Fruit fly (Drosophila melanogaster) whole organism, embryonic: ENCODE results near the gene HINT1.

Experiments
- CG11456 ChIP-seq: fragments of 200-800 bp; sonication (Bioruptor generic); IDR thresholded peaks from 3 replicates; pipeline ENCODE4 v1.3.6; 2022; ENCODE audit warnings: missing biosample characterization, missing genetic modification characterization
- CG13775 ChIP-seq: fragments of 200-800 bp; sonication (Bioruptor generic); optimal IDR thresholded peaks from 3 replicates; lab custom pipeline; 2017; ENCODE audit warnings: missing biosample characterization, mild to moderate bottlenecking, missing genetic modification characterization
- CG13894 ChIP-seq: fragments of 200-800 bp; sonication (Bioruptor generic); optimal IDR thresholded peaks from 3 replicates; lab custom pipeline; 2018; ENCODE audit warnings: missing biosample characterization, mild to moderate bottlenecking, missing genetic modification characterization, moderate library complexity
- CG14441 ChIP-seq: fragments of 200-800 bp; sonication (Bioruptor generic); IDR thresholded peaks from 2 replicates; pipeline ENCODE4 v1.3.6; 2022; ENCODE audit warnings: missing biosample characterization, missing genetic modification characterization
- CG14710 ChIP-seq: fragments of 200-800 bp; sonication (Bioruptor generic); optimal IDR thresholded peaks from 3 replicates; lab custom pipeline; 2019; ENCODE audit warnings: missing biosample characterization, mild to moderate bottlenecking, missing genetic modification characterization, moderate library complexity
- CG15011 ChIP-seq: fragments of 200-800 bp; sonication (Bioruptor generic); optimal IDR thresholded peaks from 3 replicates; lab custom pipeline; 2018; ENCODE audit warnings: missing biosample characterization, mild to moderate bottlenecking, missing genetic modification characterization
- CG15073 ChIP-seq: fragments of 200-800 bp; sonication (Bioruptor generic); optimal IDR thresholded peaks from 2 replicates; lab custom pipeline; 2016; ENCODE audit warnings: missing biosample characterization, missing genetic modification characterization
- CG1603 ChIP-seq: fragments of 200-800 bp; sonication (Bioruptor generic); optimal IDR thresholded peaks from 2 replicates; lab custom pipeline; 2019; ENCODE audit warnings: missing biosample characterization, mild to moderate bottlenecking, missing genetic modification characterization, moderate library complexity
- CG17829 ChIP-seq: fragments of 200-800 bp; optimal IDR thresholded peaks from 2 replicates; lab custom pipeline; 2019; ENCODE audit warnings: missing biosample characterization, mild to moderate bottlenecking, missing genetic modification characterization, moderate library complexity
- CG1792 ChIP-seq: fragments of 200-800 bp; sonication (Bioruptor generic); optimal IDR thresholded peaks from 2 replicates; lab custom pipeline; 2016; ENCODE audit warnings: missing biosample characterization, missing genetic modification characterization
- CG18262 ChIP-seq: fragments of 200-800 bp; optimal IDR thresholded peaks from 3 replicates; lab custom pipeline; 2019; ENCODE audit warnings: missing biosample characterization, mild to moderate bottlenecking, missing genetic modification characterization, moderate library complexity
- CG18476 ChIP-seq: fragments of 200-800 bp; sonication (Bioruptor generic); optimal IDR thresholded peaks from 2 replicates; lab custom pipeline; 2016; ENCODE audit warnings: missing biosample characterization, mild to moderate bottlenecking, missing genetic modification characterization
- CG31224 ChIP-seq: fragments of 200-800 bp; sonication (Bioruptor generic); IDR thresholded peaks from 2 replicates; pipeline ENCODE4 v1.3.6; 2022; ENCODE audit warnings: missing biosample characterization, missing genetic modification characterization
- CG32772 ChIP-seq: fragments of 200-800 bp; sonication (Bioruptor generic); IDR thresholded peaks from 2 replicates; pipeline ENCODE4 v1.3.6; 2022; ENCODE audit warnings: missing biosample characterization, missing genetic modification characterization
- CG42726 ChIP-seq: fragments of 200-800 bp; sonication (Bioruptor generic); IDR thresholded peaks from 2 replicates; pipeline ENCODE4 v1.3.6; 2022; ENCODE audit warnings: missing biosample characterization, missing genetic modification characterization; ENCODE audit not compliant: partially characterized antibody
- CG4360 ChIP-seq: fragments of 200-800 bp; sonication (Bioruptor generic); IDR thresholded peaks from 2 replicates; pipeline ENCODE4 v1.3.6; 2022; ENCODE audit warnings: missing biosample characterization, missing genetic modification characterization
- CG4424 ChIP-seq: fragments of 200-800 bp; sonication (Bioruptor generic); optimal IDR thresholded peaks from 3 replicates; lab custom pipeline; 2016; ENCODE audit warnings: missing biosample characterization, missing genetic modification characterization
- CG5953 ChIP-seq: fragments of 200-800 bp; sonication (Bioruptor generic); IDR thresholded peaks from 2 replicates; pipeline ENCODE4 v1.3.6; 2022; ENCODE audit warnings: missing biosample characterization, missing genetic modification characterization
- CG6689 ChIP-seq: fragments of 200-800 bp; sonication (Bioruptor generic); IDR thresholded peaks from 2 replicates; pipeline ENCODE4 v1.3.6; 2022; ENCODE audit warnings: missing biosample characterization, missing genetic modification characterization
- CG8290 ChIP-seq, 3 experiments: fragments of 200-800 bp; sonication (Bioruptor generic); optimal IDR thresholded peaks; 2 replicates each; lab custom pipeline; 2016 to 2019; ENCODE audit warnings: missing biosample characterization in 3 of 3, missing genetic modification characterization in 3 of 3, mild to moderate bottlenecking in 2 of 3, moderate library complexity in 1 of 3
- CG9876 ChIP-seq: fragments of 200-800 bp; sonication (Bioruptor generic); optimal IDR thresholded peaks from 2 replicates; lab custom pipeline; 2016; ENCODE audit warnings: missing biosample characterization, missing genetic modification characterization
- CG9932 ChIP-seq: fragments of 200-800 bp; sonication (Bioruptor generic); IDR thresholded peaks from 2 replicates; pipeline ENCODE4 v1.3.6; 2022; ENCODE audit warnings: missing biosample characterization, missing genetic modification characterization
- CrebB ChIP-seq: fragments of 200-800 bp; sonication (Bioruptor generic); optimal IDR thresholded peaks from 3 replicates; lab custom pipeline; 2018; ENCODE audit warnings: missing biosample characterization, mild to moderate bottlenecking, missing genetic modification characterization
- Dbx ChIP-seq: fragments of 200-800 bp; sonication (Bioruptor generic); IDR thresholded peaks from 3 replicates; pipeline ENCODE4 v1.3.6; 2022; ENCODE audit warnings: missing biosample characterization, missing genetic modification characterization
- Doc3 ChIP-seq: fragments of 200-800 bp; sonication (Bioruptor generic); IDR thresholded peaks from 3 replicates; pipeline ENCODE4 v1.3.6; 2022; ENCODE audit warnings: missing biosample characterization, missing genetic modification characterization; ENCODE audit not compliant: partially characterized antibody
- Dp ChIP-seq: fragments of 200-800 bp; sonication (Bioruptor generic); optimal IDR thresholded peaks from 2 replicates; lab custom pipeline; 2018; ENCODE audit warnings: missing biosample characterization, mild to moderate bottlenecking, missing genetic modification characterization, moderate library complexity
- E2f2 ChIP-seq: fragments of 200-800 bp; sonication (Bioruptor generic); IDR thresholded peaks from 2 replicates; pipeline ENCODE4 v1.3.6; 2022; ENCODE audit warnings: missing biosample characterization, missing genetic modification characterization
- Gsc ChIP-seq: fragments of 200-800 bp; sonication (Bioruptor generic); IDR thresholded peaks from 2 replicates; pipeline ENCODE4 v1.3.6; 2022; ENCODE audit warnings: missing biosample characterization, missing genetic modification characterization
- Hsf ChIP-seq: fragments of 200-800 bp; sonication (Bioruptor generic); optimal IDR thresholded peaks from 3 replicates; lab custom pipeline; 2016; ENCODE audit warnings: missing biosample characterization, missing genetic modification characterization
- MESR4 ChIP-seq: fragments of 200-800 bp; sonication (Bioruptor generic); optimal IDR thresholded peaks from 2 replicates; lab custom pipeline; 2018; ENCODE audit warnings: missing biosample characterization, mild to moderate bottlenecking, missing genetic modification characterization, moderate library complexity
- Max ChIP-seq: fragments of 200-800 bp; sonication (Bioruptor generic); optimal IDR thresholded peaks from 2 replicates; lab custom pipeline; 2016; ENCODE audit warnings: missing biosample characterization, mild to moderate bottlenecking, missing genetic modification characterization
- Meics ChIP-seq: fragments of 200-800 bp; sonication (Bioruptor generic); optimal IDR thresholded peaks from 2 replicates; lab custom pipeline; 2017; ENCODE audit warnings: missing biosample characterization, mild to moderate bottlenecking, missing genetic modification characterization
- NFAT ChIP-seq: fragments of 200-800 bp; sonication (Bioruptor generic); IDR thresholded peaks from 2 replicates; pipeline ENCODE4 v1.3.6; 2022; ENCODE audit warnings: missing biosample characterization, missing genetic modification characterization
- Rfx ChIP-seq: fragments of 200-800 bp; sonication (Bioruptor generic); IDR thresholded peaks from 2 replicates; pipeline ENCODE4 v1.3.6; 2022; ENCODE audit warnings: missing biosample characterization, missing genetic modification characterization
- Sry-β ChIP-seq: fragments of 200-800 bp; sonication (Bioruptor generic); optimal IDR thresholded peaks from 2 replicates; lab custom pipeline; 2018; ENCODE audit warnings: missing biosample characterization, mild to moderate bottlenecking, missing genetic modification characterization, moderate library complexity
- Sry-δ ChIP-seq: fragments of 200-800 bp; sonication (Bioruptor generic); optimal IDR thresholded peaks from 2 replicates; lab custom pipeline; 2016; ENCODE audit warnings: missing biosample characterization, missing genetic modification characterization
- Taf1 ChIP-seq: fragments of 200-800 bp; sonication (Bioruptor generic); IDR thresholded peaks from 2 replicates; pipeline ENCODE4 v1.3.6; 2022; ENCODE audit warnings: missing biosample characterization, missing genetic modification characterization
- Xrp1 ChIP-seq: fragments of 200-800 bp; sonication (Bioruptor generic); IDR thresholded peaks from 2 replicates; pipeline ENCODE4 v1.3.6; 2022; ENCODE audit warnings: missing biosample characterization, missing genetic modification characterization
- bigmax ChIP-seq: fragments of 200-800 bp; sonication (Bioruptor generic); optimal IDR thresholded peaks from 2 replicates; lab custom pipeline; 2018; ENCODE audit warnings: missing biosample characterization, mild to moderate bottlenecking, missing genetic modification characterization
- dpn ChIP-seq, 2 experiments: fragments of 200-800 bp; sonication (Bioruptor generic); optimal IDR thresholded peaks; 3 replicates each; lab custom pipeline; 2016; ENCODE audit warnings: missing biosample characterization in 2 of 2, missing genetic modification characterization in 2 of 2
- emc ChIP-seq: fragments of 200-800 bp; sonication (Bioruptor generic); optimal IDR thresholded peaks from 2 replicates; lab custom pipeline; 2016; ENCODE audit warnings: missing biosample characterization, missing genetic modification characterization
- en ChIP-seq: fragments of 200-800 bp; sonication (Bioruptor generic); optimal IDR thresholded peaks from 2 replicates; lab custom pipeline; 2016; ENCODE audit warnings: missing biosample characterization, missing genetic modification characterization
- gce ChIP-seq: fragments of 200-800 bp; sonication (Bioruptor generic); IDR thresholded peaks from 3 replicates; pipeline ENCODE4 v1.3.6; 2022; ENCODE audit warnings: missing biosample characterization, missing genetic modification characterization
- gem ChIP-seq: fragments of 200-800 bp; sonication (Bioruptor generic); optimal IDR thresholded peaks from 2 replicates; lab custom pipeline; 2019; ENCODE audit warnings: missing biosample characterization, mild to moderate bottlenecking, missing genetic modification characterization, moderate library complexity
- h ChIP-seq: fragments of >200 bp; optimal IDR thresholded peaks from 2 replicates; lab custom pipeline; 2017
- pfk ChIP-seq: fragments of 200-800 bp; sonication (Bioruptor generic); optimal IDR thresholded peaks from 2 replicates; lab custom pipeline; 2018; ENCODE audit warnings: missing biosample characterization, mild to moderate bottlenecking, missing genetic modification characterization, moderate library complexity
- sc ChIP-seq, 3 experiments: fragments of >200 bp in 2 of 3; fragments of 200-800 bp in 1 of 3; sonication (Bioruptor generic) in 1 of 3; optimal IDR thresholded peaks; 2 replicates in 2 of 3; 3 replicates in 1 of 3; lab custom pipeline; 2017; ENCODE audit warnings: mild to moderate bottlenecking in 1 of 3, missing biosample characterization in 1 of 3, missing genetic modification characterization in 1 of 3, missing genetic modification reagents in 1 of 3
- sima ChIP-seq: fragments of 200-800 bp; sonication (Bioruptor generic); optimal IDR thresholded peaks from 2 replicates; lab custom pipeline; 2016; ENCODE audit warnings: missing biosample characterization, missing genetic modification characterization
- stwl ChIP-seq: fragments of 200-800 bp; sonication (Bioruptor generic); optimal IDR thresholded peaks from 3 replicates; lab custom pipeline; 2018; ENCODE audit warnings: missing biosample characterization, mild to moderate bottlenecking, missing genetic modification characterization, moderate library complexity

The HINT1 gene

dm6 chr2L:2731370-2732138 lies 38.4 kb upstream of the HINT1 start (continued):
- TF ChIP-seq CG17829 (tag; lab: Kevin White, UChicago), result no peak
- TF ChIP-seq Meics (GFP tag; lab: Kevin White, UChicago), result peak; percentile 33
- TF ChIP-seq Gsc (GFP tag; lab: Robert Waterston, UW), result 0 out of 2 replicates have a peak, but pooled peaks have one; percentile 24
- TF ChIP-seq CG15073, result no peak
- peak; percentile 42 for TF ChIP-seq CG4424 (GFP tag; lab: Kevin White, UChicago)
- no peak for TF ChIP-seq en (GFP tag; lab: Kevin White, UChicago)
- no peak for TF ChIP-seq Sry-δ (GFP tag; lab: Kevin White, UChicago)
- no peak for TF ChIP-seq CG42726
- TF ChIP-seq pfk (GFP tag; lab: Kevin White, UChicago), result no peak
- TF ChIP-seq MESR4 (GFP tag; lab: Kevin White, UChicago), result no peak
- no peak for TF ChIP-seq CG1792
- peak; percentile 26; the same call in 1 of the 2 replicates for TF ChIP-seq CG9932 (GFP tag; lab: Robert Waterston, UW)
- no peak for TF ChIP-seq CrebB (tag; lab: Kevin White, UChicago)
- no peak for TF ChIP-seq CG5953 (GFP tag; lab: Robert Waterston, UW)
- peak; percentile 45; the same call in 1 of the 2 replicates for TF ChIP-seq CG14441 (GFP tag; lab: Robert Waterston, UW)
- TF ChIP-seq CG6689 (GFP tag; lab: Robert Waterston, UW), result peak; percentile 67; the same call in 1 of the 2 replicates
- TF ChIP-seq sima (GFP tag; lab: Kevin White, UChicago), result no peak
- TF ChIP-seq CG1603 (tag; lab: Kevin White, UChicago), result peak; percentile 26
- no peak for TF ChIP-seq Taf1 (GFP tag; lab: Robert Waterston, UW)
- TF ChIP-seq Rfx (GFP tag; lab: Robert Waterston, UW), result 0 out of 2 replicates have a peak, but pooled peaks have one; percentile 27
- TF ChIP-seq gem (tag; lab: Kevin White, UChicago), result peak; percentile 56
- no peak for TF ChIP-seq CG9876
- peak; percentile 64 for TF ChIP-seq CG32772 (GFP tag; lab: Robert Waterston, UW)
- TF ChIP-seq CG15011 (GFP tag; lab: Kevin White, UChicago), result no peak
- no peak for TF ChIP-seq Dbx
- TF ChIP-seq CG18262 (tag; lab: Kevin White, UChicago), result peak; percentile 38
- TF ChIP-seq CG18476 (GFP tag; lab: Kevin White, UChicago), result no peak
- no peak for TF ChIP-seq Max (GFP tag; lab: Kevin White, UChicago)
- no peak for TF ChIP-seq CG14710 (tag; lab: Kevin White, UChicago)
- no peak for TF ChIP-seq CG8290 (GFP tag; optimal IDR thresholded peaks at IDR 0.05; lab: Kevin White, UChicago)
- TF ChIP-seq CG8290 (tag; optimal IDR thresholded peaks at IDR 0.05; lab: Kevin White, UChicago), result peak in 1 of 2 experiments; percentile 24
- no peak for TF ChIP-seq CG13894 (tag; lab: Kevin White, UChicago)
- peak; percentile 36; the same call in 1 of the 2 replicates for TF ChIP-seq CG31224 (GFP tag; lab: Robert Waterston, UW)
- TF ChIP-seq Sry-β (GFP tag; lab: Kevin White, UChicago), result no peak
- no peak for TF ChIP-seq NFAT
- no peak for TF ChIP-seq stwl (tag; lab: Kevin White, UChicago)
- TF ChIP-seq Doc3, result no peak
- TF ChIP-seq h, result no peak
- TF ChIP-seq Xrp1, result peak; percentile 44; the same call in 1 of the 2 replicates
- no peak for TF ChIP-seq emc (GFP tag; lab: Kevin White, UChicago)
- TF ChIP-seq CG4360 (GFP tag; lab: Robert Waterston, UW), result no peak
- no peak for TF ChIP-seq CG11456
- TF ChIP-seq Dp, result no peak
- no peak; the same call in 1 of the 2 replicates for TF ChIP-seq E2f2 (GFP tag; lab: Robert Waterston, UW)
- no peak for TF ChIP-seq sc (optimal IDR thresholded peaks at IDR 0.05; lab: Kevin White, UChicago)
- TF ChIP-seq sc (GFP tag; optimal IDR thresholded peaks at IDR 0.05; lab: Kevin White, UChicago), result no peak
- TF ChIP-seq dpn (GFP tag; optimal IDR thresholded peaks at IDR 0.05; lab: Kevin White, UChicago), result peak in 1 of 2 experiments; percentile 8
- TF ChIP-seq Hsf (GFP tag; lab: Kevin White, UChicago), result no peak
- TF ChIP-seq CG13775 (GFP tag; lab: Kevin White, UChicago), result no peak
- no peak for TF ChIP-seq bigmax (GFP tag; lab: Kevin White, UChicago)
- 0 out of 3 replicates have a peak, but pooled peaks have one; percentile 34 for TF ChIP-seq gce
